Worm (Caenorhabditis elegans): Measurements from ENCODE around the gene eco-1.

DNA sequence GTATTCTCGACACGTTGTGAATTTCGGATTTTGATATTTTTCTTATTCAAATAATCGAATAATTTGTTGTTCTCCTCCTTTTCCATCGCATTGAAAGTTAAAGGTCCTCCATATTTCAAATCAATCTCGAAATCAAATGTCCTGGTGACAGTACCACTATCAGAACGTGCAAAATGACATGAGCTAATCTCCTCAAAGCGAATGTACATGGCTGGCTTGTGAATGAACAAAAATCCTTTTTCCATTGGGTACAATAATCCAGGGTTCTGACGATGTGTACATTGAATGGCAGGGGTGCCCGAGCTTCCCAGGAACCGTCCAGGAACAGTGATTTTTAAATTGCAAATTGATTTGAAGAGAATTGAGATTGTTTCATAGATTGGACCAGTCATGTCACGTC is 21.2 kb upstream of the eco-1 start:
- no peak for TF ChIP-seq ama-1 (optimal IDR thresholded peaks at IDR 0.05)
- TF ChIP-seq nhr-11 (tag; optimal IDR thresholded peaks at IDR 0.05), result no peak
- no peak for TF ChIP-seq pha-4 (tag; optimal IDR thresholded peaks at IDR 0.05)
- no peak for TF ChIP-seq nhr-232 (tag; optimal IDR thresholded peaks at IDR 0.05)
- TF ChIP-seq fax-1 (tag; optimal IDR thresholded peaks at IDR 0.05), result no peak
- no peak for TF ChIP-seq ref-2 (tag; optimal IDR thresholded peaks at IDR 0.05)
